Comparison of ENCODE assay signal across 2 fruit fly cellular contexts in genomic region chr3R:28389864-28390263, dm6.
TF ChIP-seq lines count a peak whose summit lies in the region.

No protein-coding gene starts in this region.

- TF ChIP-seq CTCF in whole organism, embryonic (GFP tag; optimal IDR thresholded peaks at IDR 0.05; lab: Kevin White, UChicago) = no peak

TF ChIP-seq in whole organism, embryonic, 481 proteins besides CTCF, POLR2A, EP300 and RAD21:
- no peak for TF ChIP-seq jing (GFP tag; optimal IDR thresholded peaks at IDR 0.05; lab: Kevin White, UChicago)
- no peak for TF ChIP-seq CG30431 (GFP tag; optimal IDR thresholded peaks at IDR 0.05; lab: Kevin White, UChicago)
- peak; percentile 82 for TF ChIP-seq Hr39 (optimal IDR thresholded peaks at IDR 0.05; lab: Kevin White, UChicago)

TF ChIP-seq in whole organism, wandering third instar larva, 38 proteins besides CTCF, POLR2A, EP300 and RAD21:
- no peak for TF ChIP-seq CG32264 (GFP tag; optimal IDR thresholded peaks at IDR 0.05; lab: Kevin White, UChicago)
- TF ChIP-seq Hr78 (GFP tag; optimal IDR thresholded peaks at IDR 0.05; lab: Kevin White, UChicago) = no peak
- peak; percentile 77 for TF ChIP-seq Dfd (GFP tag; optimal IDR thresholded peaks at IDR 0.05; lab: Kevin White, UChicago)
- no peak for TF ChIP-seq ey (GFP tag; optimal IDR thresholded peaks at IDR 0.05; lab: Kevin White, UChicago)
- no peak for TF ChIP-seq N (GFP tag; optimal IDR thresholded peaks at IDR 0.05; lab: Kevin White, UChicago)

Comparison
In these comparisons a context has a peak if more than half of its experiments do, and no peak if none do; other contexts are left out.
1. Of the 10 proteins assayed by ChIP-seq in both whole organism, embryonic and whole organism, wandering third instar larva: peak only in whole organism, embryonic: none; only in whole organism, wandering third instar larva: Dfd; in both: none; in neither: 9.